Worm (Caenorhabditis elegans): ENCODE measurements around the gene Y39E4B.11.
"Not testable (repeated sequence)": the region's sequence is repeated elsewhere in the genome, so short reads cannot be mapped to it uniquely, and the experiment has no call there.

The Y39E4B.11 gene

DNA sequence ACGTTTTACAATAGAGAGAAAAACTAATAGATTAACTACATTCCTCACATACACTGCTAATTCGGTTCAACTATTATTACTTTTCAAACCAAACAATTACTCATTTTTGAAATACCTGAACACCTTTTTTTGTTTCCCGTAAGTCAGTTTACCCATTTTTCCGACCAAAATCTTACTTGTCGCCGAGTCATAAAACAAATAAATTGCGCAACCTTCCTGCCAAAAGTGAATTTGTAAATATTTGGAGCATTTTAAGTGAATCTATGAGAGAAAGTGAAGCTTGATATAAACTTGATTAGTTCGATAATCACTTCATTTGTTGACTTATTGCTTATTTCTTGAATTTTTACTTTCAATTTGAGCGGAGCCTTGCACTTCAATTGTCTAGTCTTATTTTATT lies 4.2 kb downstream of the Y39E4B.11 start:
- TF ChIP-seq cog-1 (tag; optimal IDR thresholded peaks at IDR 0.05) (no peak), ref-1 (GFP tag; conservative IDR thresholded peaks at IDR 0.05) (no peak), ztf-29 (GFP tag; IDR thresholded peaks at IDR 0.05) (no peak), tab-1 (GFP tag; IDR thresholded peaks at IDR 0.05) (no peak), klf-2 (GFP tag; conservative IDR thresholded peaks at IDR 0.05) (no peak), T22C8.4 (GFP tag; IDR thresholded peaks at IDR 0.05) (no peak), med-1 (GFP tag; optimal IDR thresholded peaks at IDR 0.05; ENCODE audit: insufficient read depth) (no peak), ztf-23 (GFP tag; IDR thresholded peaks at IDR 0.05) (no peak), flt-1 (GFP tag; IDR thresholded peaks at IDR 0.05) (no peak)

DNA sequence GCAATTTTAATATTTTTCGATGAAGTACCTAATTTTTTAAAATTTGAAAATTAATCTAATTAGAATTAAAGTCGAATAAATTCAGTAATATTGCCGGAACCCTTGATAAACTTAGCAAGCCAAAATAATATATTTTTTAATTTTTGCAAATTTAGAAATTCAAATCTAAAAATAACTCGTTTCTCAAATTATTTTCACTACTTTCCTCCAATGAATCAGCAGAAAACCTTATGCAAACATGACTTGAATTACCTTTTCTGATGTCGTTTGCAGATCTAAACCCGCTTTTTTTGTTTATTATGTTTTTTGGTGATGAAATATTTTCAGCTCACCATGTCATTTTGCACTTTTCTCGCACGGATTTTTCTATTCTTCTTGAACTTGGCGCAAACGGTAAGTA lies 7.6 kb downstream of the Y39E4B.11 start, which contains the start of gene tsp-3:
Gene tsp-3, plus strand, starts transcription at position 301 of the 400 bp plus-strand sequence.
- no peak for TF ChIP-seq klf-2 (GFP tag; conservative IDR thresholded peaks at IDR 0.05)
- TF ChIP-seq med-1 (GFP tag; optimal IDR thresholded peaks at IDR 0.05; ENCODE audit: insufficient read depth) = no peak
- TF ChIP-seq ref-1 (GFP tag; conservative IDR thresholded peaks at IDR 0.05) = no peak
- no peak for TF ChIP-seq cog-1 (tag; optimal IDR thresholded peaks at IDR 0.05)
- no peak for TF ChIP-seq flt-1 (GFP tag; IDR thresholded peaks at IDR 0.05)
- TF ChIP-seq T22C8.4 (GFP tag; IDR thresholded peaks at IDR 0.05) = no peak
- no peak for TF ChIP-seq ztf-29 (GFP tag; IDR thresholded peaks at IDR 0.05)
- no peak for TF ChIP-seq ztf-23 (GFP tag; IDR thresholded peaks at IDR 0.05)
- TF ChIP-seq tab-1 (GFP tag; IDR thresholded peaks at IDR 0.05) = no peak

DNA sequence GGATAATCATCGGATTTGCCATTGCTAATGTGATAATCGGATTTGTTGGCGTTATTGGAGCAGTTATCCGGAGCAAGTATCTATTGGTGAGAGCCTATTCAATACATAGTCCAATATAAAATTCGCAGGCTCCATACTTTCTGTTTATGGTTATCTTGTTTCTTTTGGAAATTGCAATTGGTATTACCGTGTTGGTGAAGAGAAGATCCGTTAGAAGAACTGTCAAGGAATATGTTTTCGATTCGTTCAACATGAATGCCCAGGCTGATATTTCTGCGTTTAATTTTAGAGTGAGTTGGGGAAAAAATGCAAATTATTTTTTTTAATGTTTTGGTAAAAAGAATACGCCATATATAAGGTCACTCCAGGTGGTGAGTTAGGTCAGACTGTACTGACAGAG lies 8.3 kb downstream of the Y39E4B.11 start:
- TF ChIP-seq ref-1 (GFP tag; conservative IDR thresholded peaks at IDR 0.05) (no peak), cog-1 (tag; optimal IDR thresholded peaks at IDR 0.05) (no peak), T22C8.4 (GFP tag; IDR thresholded peaks at IDR 0.05) (no peak), med-1 (GFP tag; optimal IDR thresholded peaks at IDR 0.05; ENCODE audit: insufficient read depth) (no peak), ztf-23 (GFP tag; IDR thresholded peaks at IDR 0.05) (no peak), tab-1 (GFP tag; IDR thresholded peaks at IDR 0.05) (no peak), flt-1 (GFP tag; IDR thresholded peaks at IDR 0.05) (no peak), klf-2 (GFP tag; conservative IDR thresholded peaks at IDR 0.05) (no peak), ztf-29 (GFP tag; IDR thresholded peaks at IDR 0.05) (no peak)

DNA sequence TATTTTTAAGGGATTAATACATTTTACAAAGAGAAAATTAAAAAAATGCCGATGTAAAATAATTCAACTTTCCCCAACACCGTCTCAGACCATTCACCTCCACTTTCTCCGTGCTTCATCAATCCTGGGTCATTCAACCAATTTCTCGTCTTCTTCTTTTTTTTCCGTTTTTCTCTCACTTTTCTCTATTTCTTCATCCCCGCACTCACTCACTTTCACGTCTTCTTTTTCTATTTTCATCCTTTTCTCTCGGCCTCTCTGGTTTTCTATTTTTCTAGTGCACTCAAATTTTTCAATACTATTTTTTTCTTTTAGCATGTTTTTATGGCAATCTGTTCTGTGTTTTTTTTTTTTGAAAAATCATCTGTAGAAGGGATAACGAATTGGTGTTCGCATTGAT lies 10.9 kb downstream of the Y39E4B.11 start:
- no peak for TF ChIP-seq ztf-23 (GFP tag; IDR thresholded peaks at IDR 0.05)
- TF ChIP-seq tab-1 (GFP tag; IDR thresholded peaks at IDR 0.05) = no peak
- TF ChIP-seq ref-1 (GFP tag; conservative IDR thresholded peaks at IDR 0.05) = no peak
- no peak for TF ChIP-seq klf-2 (GFP tag; conservative IDR thresholded peaks at IDR 0.05)
- TF ChIP-seq cog-1 (tag; optimal IDR thresholded peaks at IDR 0.05) = no peak
- no peak for TF ChIP-seq T22C8.4 (GFP tag; IDR thresholded peaks at IDR 0.05)
- no peak for TF ChIP-seq flt-1 (GFP tag; IDR thresholded peaks at IDR 0.05)
- TF ChIP-seq med-1 (GFP tag; optimal IDR thresholded peaks at IDR 0.05; ENCODE audit: insufficient read depth) = no peak
- TF ChIP-seq ztf-29 (GFP tag; IDR thresholded peaks at IDR 0.05) = no peak

DNA sequence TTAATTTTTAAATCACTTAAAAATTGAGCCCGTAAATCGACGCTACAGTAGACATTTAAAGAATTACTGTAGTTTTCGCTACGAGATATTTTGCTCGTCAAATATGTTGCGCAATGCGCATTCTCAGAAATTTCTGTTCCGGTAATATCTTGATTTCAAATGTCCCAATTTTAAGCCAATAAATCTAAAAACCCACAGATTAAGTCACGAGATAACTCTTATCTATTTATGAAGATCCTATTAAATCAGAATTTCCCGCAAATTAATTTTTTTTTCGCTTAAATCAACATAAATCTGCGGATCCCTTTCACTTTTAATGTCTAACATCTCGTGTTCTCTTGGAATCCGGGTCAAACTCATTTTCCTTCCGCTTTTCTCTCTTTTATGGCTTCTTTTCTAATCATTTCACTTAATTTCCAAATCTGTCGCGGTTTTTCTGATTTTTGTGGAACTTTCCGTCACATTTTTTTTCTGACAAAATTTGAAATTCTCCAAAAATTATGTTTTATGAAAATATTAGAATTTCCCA lies 11.8 kb downstream of the Y39E4B.11 start:
- no peak for TF ChIP-seq ztf-29 (GFP tag; IDR thresholded peaks at IDR 0.05)
- no peak for TF ChIP-seq ztf-23 (GFP tag; IDR thresholded peaks at IDR 0.05)
- no peak for TF ChIP-seq ref-1 (GFP tag; conservative IDR thresholded peaks at IDR 0.05)
- TF ChIP-seq tab-1 (GFP tag; IDR thresholded peaks at IDR 0.05) = no peak
- TF ChIP-seq T22C8.4 (GFP tag; IDR thresholded peaks at IDR 0.05) = no peak
- TF ChIP-seq klf-2 (GFP tag; conservative IDR thresholded peaks at IDR 0.05) = no peak
- no peak for TF ChIP-seq cog-1 (tag; optimal IDR thresholded peaks at IDR 0.05)
- no peak for TF ChIP-seq med-1 (GFP tag; optimal IDR thresholded peaks at IDR 0.05; ENCODE audit: insufficient read depth)

DNA sequence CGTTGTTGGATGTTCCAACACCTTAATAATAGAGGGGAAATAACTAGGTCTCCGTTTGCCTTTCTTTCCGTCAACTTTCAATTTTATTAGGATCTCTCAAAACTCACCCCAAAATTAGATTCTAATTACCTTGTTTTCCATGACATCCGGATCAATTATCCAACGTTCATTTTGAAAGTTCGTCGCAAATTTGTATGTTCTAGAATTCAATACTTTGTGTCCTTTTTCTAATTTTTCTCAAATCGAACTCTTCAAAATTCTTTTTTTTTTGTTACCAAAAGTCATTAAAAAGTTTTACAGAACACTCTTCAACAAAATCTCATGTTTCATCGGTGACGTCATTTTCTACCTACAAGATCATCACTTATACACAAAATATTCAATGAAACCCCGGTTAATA lies 18.0 kb downstream of the Y39E4B.11 start, which contains the start of gene Y43F4A.1:
Gene Y43F4A.1, plus strand, starts transcription at position 301 of the 400 bp plus-strand sequence.
- no peak for TF ChIP-seq med-1 (GFP tag; optimal IDR thresholded peaks at IDR 0.05; ENCODE audit: insufficient read depth)
- TF ChIP-seq ref-1 (GFP tag; conservative IDR thresholded peaks at IDR 0.05) = no peak
- no peak for TF ChIP-seq T22C8.4 (GFP tag; IDR thresholded peaks at IDR 0.05)
- TF ChIP-seq flt-1 (GFP tag; IDR thresholded peaks at IDR 0.05) = no peak
- no peak for TF ChIP-seq tab-1 (GFP tag; IDR thresholded peaks at IDR 0.05)
- no peak for TF ChIP-seq cog-1 (tag; optimal IDR thresholded peaks at IDR 0.05)
- no peak for TF ChIP-seq klf-2 (GFP tag; conservative IDR thresholded peaks at IDR 0.05)
- no peak for TF ChIP-seq ztf-23 (GFP tag; IDR thresholded peaks at IDR 0.05)
- no peak for TF ChIP-seq ztf-29 (GFP tag; IDR thresholded peaks at IDR 0.05)

DNA sequence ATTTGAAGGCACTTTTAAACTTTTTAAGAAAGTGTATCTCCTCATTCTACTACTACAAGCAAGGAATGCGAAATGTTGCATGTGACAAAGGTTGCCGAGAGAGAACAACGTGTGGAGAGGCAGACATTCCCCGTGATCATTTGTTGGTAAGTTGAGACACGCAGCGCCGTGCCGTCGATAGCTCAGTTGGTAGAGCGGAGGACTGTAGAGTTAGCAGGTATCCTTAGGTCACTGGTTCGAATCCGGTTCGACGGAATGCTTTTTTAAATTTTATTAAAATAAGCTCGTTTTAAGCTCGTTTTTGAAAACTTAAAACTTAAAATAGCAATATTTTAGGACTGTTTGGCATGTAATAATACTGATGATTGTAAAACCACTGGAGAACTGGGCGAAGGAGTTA lies 19.6 kb downstream of the Y39E4B.11 start:
- TF ChIP-seq flt-1 (GFP tag; IDR thresholded peaks at IDR 0.05) = peak; percentile 50; the same call in 1 of the 2 replicates
- 0 out of 2 replicates have a peak, but pooled peaks have one; percentile 48 for TF ChIP-seq ztf-23 (GFP tag; IDR thresholded peaks at IDR 0.05)
- TF ChIP-seq klf-2 (GFP tag; conservative IDR thresholded peaks at IDR 0.05) = no peak
- peak; percentile 71 for TF ChIP-seq tab-1 (GFP tag; IDR thresholded peaks at IDR 0.05)

DNA sequence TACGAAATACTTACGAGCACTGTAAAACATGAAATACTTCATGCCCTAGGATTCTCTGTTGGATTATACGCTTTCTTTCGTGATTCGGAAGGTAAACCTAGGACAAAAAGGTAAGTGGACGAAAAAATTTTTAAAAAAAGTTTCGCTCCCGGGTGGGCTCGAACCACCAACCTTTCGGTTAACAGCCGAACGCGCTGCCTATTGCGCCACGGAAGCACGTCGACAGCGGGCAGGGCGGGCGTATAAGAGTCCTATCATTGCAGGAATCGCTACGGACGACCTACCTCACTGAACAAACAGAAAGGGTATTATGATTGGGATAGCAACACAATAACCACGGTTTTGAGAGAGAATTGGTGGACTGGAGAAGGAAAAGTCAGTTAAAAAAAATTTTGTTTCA lies 20.2 kb downstream of the Y39E4B.11 start:
- peak; percentile 68; the same call in 1 of the 2 replicates for TF ChIP-seq klf-2 (GFP tag; conservative IDR thresholded peaks at IDR 0.05)
- no peak for TF ChIP-seq med-1 (GFP tag; optimal IDR thresholded peaks at IDR 0.05; ENCODE audit: insufficient read depth)
- peak; percentile 89 for TF ChIP-seq flt-1 (GFP tag; IDR thresholded peaks at IDR 0.05)
- TF ChIP-seq ztf-29 (GFP tag; IDR thresholded peaks at IDR 0.05) = peak; percentile 53; the same call in 1 of the 2 replicates
- peak; percentile 85 for TF ChIP-seq tab-1 (GFP tag; IDR thresholded peaks at IDR 0.05)
- peak; percentile 69 for TF ChIP-seq ztf-23 (GFP tag; IDR thresholded peaks at IDR 0.05)
- 0 out of 2 replicates have a peak, but pooled peaks have one; percentile 57 for TF ChIP-seq T22C8.4 (GFP tag; IDR thresholded peaks at IDR 0.05)
- TF ChIP-seq ref-1 (GFP tag; conservative IDR thresholded peaks at IDR 0.05) = peak; percentile 74
- TF ChIP-seq cog-1 (tag; optimal IDR thresholded peaks at IDR 0.05) = no peak

DNA sequence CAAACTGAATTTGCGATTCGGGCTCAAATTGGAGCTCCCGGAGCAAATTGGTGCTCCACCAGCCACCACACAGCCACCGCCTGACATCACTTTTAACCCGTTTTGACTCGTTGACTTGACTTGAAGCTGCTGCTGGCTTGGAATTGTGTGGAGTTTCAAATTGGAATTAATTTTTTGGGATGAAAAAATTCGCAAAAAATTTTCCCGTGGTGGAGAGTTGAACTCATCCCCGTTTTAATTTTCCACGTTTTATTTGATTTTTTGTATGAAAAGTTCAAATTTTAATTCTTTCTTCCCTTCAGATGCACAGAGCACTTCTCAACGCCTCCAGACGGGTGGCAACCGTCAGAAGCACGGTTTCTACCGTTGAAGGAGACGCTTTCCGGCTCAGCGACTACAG lies 40.5 kb downstream of the Y39E4B.11 start, which contains the start of gene Y43F4A.4:
Gene Y43F4A.4, plus strand, starts transcription at position 301 of the 400 bp plus-strand sequence.
- not testable (repeated sequence) for TF ChIP-seq flt-1 (GFP tag; IDR thresholded peaks at IDR 0.05); klf-2 (GFP tag; conservative IDR thresholded peaks at IDR 0.05); tab-1 (GFP tag; IDR thresholded peaks at IDR 0.05)

DNA sequence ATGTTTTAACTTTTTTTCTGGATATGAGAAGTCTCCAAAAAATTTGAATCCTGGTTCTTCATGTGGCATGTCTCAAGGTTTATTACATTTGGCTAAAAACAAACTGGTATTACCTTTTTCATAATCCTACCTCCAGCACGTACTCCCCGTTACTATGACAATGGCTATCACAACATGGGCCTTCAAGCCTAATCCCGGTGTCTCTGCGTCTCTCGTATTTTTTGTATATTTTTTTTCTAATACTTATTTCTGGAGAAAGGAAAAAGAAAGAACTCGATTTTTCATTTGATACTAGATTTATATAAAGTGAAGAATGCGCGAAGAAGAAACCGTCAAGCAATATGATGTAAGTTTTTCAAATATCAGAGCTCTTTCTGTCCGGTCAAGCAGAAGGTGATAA lies 41.5 kb downstream of the Y39E4B.11 start, which contains the start of gene anoh-1:
Gene anoh-1, plus strand, starts transcription at position 301 of the 400 bp plus-strand sequence.
- TF ChIP-seq ztf-29 (GFP tag; IDR thresholded peaks at IDR 0.05) (no peak), med-1 (GFP tag; optimal IDR thresholded peaks at IDR 0.05; ENCODE audit: insufficient read depth) (no peak), ztf-23 (GFP tag; IDR thresholded peaks at IDR 0.05) (no peak), cog-1 (tag; optimal IDR thresholded peaks at IDR 0.05) (no peak), tab-1 (GFP tag; IDR thresholded peaks at IDR 0.05) (no peak), ref-1 (GFP tag; conservative IDR thresholded peaks at IDR 0.05) (no peak), flt-1 (GFP tag; IDR thresholded peaks at IDR 0.05) (no peak), klf-2 (GFP tag; conservative IDR thresholded peaks at IDR 0.05) (no peak), T22C8.4 (GFP tag; IDR thresholded peaks at IDR 0.05) (no peak)
